Worm (Caenorhabditis elegans) whole organism, young adult: ENCODE results near the gene F17E5.2.

Experiments
- C06A6.2 ChIP-seq: fragments of 200-800 bp; sonication (Bioruptor generic); conservative IDR thresholded peaks from 2 replicates; pipeline ENCODE4 v1.3.6; 2022; ENCODE audit warnings: missing genetic modification characterization, missing compliant biosample characterization
- C17E4.6 ChIP-seq: fragments of 200-800 bp; sonication (Bioruptor generic); IDR thresholded peaks from 2 replicates; pipeline ENCODE4 v1.3.6; 2022; ENCODE audit warnings: missing genetic modification reagents, missing genetic modification characterization, missing compliant biosample characterization
- D2030.7 ChIP-seq: fragments of 200-800 bp; sonication (Bioruptor generic); IDR thresholded peaks from 2 replicates; pipeline ENCODE4 v1.3.6; 2022; ENCODE audit warnings: missing genetic modification reagents, missing genetic modification characterization, missing compliant biosample characterization
- F23B12.7 ChIP-seq: sonication (generic microtip); optimal IDR thresholded peaks from 2 replicates; lab custom pipeline; 2017; ENCODE audit warnings: missing genetic modification characterization, mild to moderate bottlenecking, missing compliant biosample characterization, antibody characterized with exemption, moderate library complexity; ENCODE audit not compliant: insufficient read depth
- F39B2.1 ChIP-seq: fragments of 200-800 bp; sonication (Bioruptor generic); IDR thresholded peaks from 2 replicates; pipeline ENCODE4 v1.3.6; 2022; ENCODE audit warnings: missing genetic modification reagents, missing genetic modification characterization, missing compliant biosample characterization
- F57A8.1 ChIP-seq: fragments of 200-800 bp; sonication (Bioruptor generic); optimal IDR thresholded peaks from 2 replicates; lab custom pipeline; 2018; ENCODE audit warnings: mild to moderate bottlenecking, missing genetic modification characterization, moderate library complexity, missing compliant biosample characterization
- F57C9.4 ChIP-seq: sonication (generic microtip); optimal IDR thresholded peaks from 2 replicates; lab custom pipeline; 2017; ENCODE audit warnings: mild to moderate bottlenecking, missing genetic modification characterization, missing compliant biosample characterization
- K11D2.4 ChIP-seq: fragments of 200-800 bp; sonication (Bioruptor generic); IDR thresholded peaks from 2 replicates; pipeline ENCODE4 v1.3.6; 2022; ENCODE audit warnings: missing genetic modification reagents, missing genetic modification characterization, missing compliant biosample characterization
- Y67H2A.10 ChIP-seq: fragments of 200-800 bp; sonication (Bioruptor generic); conservative IDR thresholded peaks from 2 replicates; pipeline ENCODE4 v1.3.6; 2022; ENCODE audit warnings: missing genetic modification reagents, missing genetic modification characterization, missing compliant biosample characterization
- Y79H2A.3 ChIP-seq: fragments of 200-800 bp; sonication (Bioruptor generic); conservative IDR thresholded peaks from 2 replicates; pipeline ENCODE4 v1.3.6; 2022; ENCODE audit warnings: missing genetic modification reagents, missing genetic modification characterization, missing compliant biosample characterization
- Y95B8A.8 ChIP-seq: fragments of 200-800 bp; sonication (Bioruptor generic); IDR thresholded peaks from 2 replicates; pipeline ENCODE4 v1.3.6; 2022; ENCODE audit warnings: missing genetic modification reagents, missing genetic modification characterization, missing compliant biosample characterization
- ZK185.1 ChIP-seq: sonication (generic microtip); optimal IDR thresholded peaks from 2 replicates; lab custom pipeline; 2016; ENCODE audit warnings: mild to moderate bottlenecking, missing genetic modification characterization, missing compliant biosample characterization; ENCODE audit not compliant: poor library complexity, severe bottlenecking
- aptf-2 ChIP-seq: fragments of 200-800 bp; sonication (Bioruptor generic); conservative IDR thresholded peaks from 2 replicates; pipeline ENCODE4 v1.3.6; 2022; ENCODE audit warnings: missing genetic modification reagents, missing genetic modification characterization, missing compliant biosample characterization
- attf-6 ChIP-seq: fragments of 200-800 bp; sonication (Bioruptor generic); IDR thresholded peaks from 2 replicates; pipeline ENCODE4 v1.3.6; 2022; ENCODE audit warnings: missing genetic modification reagents, missing genetic modification characterization, missing compliant biosample characterization
- bed-1 ChIP-seq: fragments of 200-800 bp; sonication (Bioruptor generic); IDR thresholded peaks from 2 replicates; pipeline ENCODE4 v1.3.6; 2022; ENCODE audit warnings: missing genetic modification reagents, missing genetic modification characterization, missing compliant biosample characterization
- ccch-3 ChIP-seq: fragments of 200-800 bp; sonication (Bioruptor generic); optimal IDR thresholded peaks from 2 replicates; lab custom pipeline; 2018; ENCODE audit warnings: mild to moderate bottlenecking, missing genetic modification characterization, missing compliant biosample characterization
- ceh-100 ChIP-seq: fragments of 200-800 bp; sonication (Bioruptor generic); IDR thresholded peaks from 2 replicates; pipeline ENCODE4 v1.3.6; 2022; ENCODE audit warnings: missing genetic modification reagents, missing genetic modification characterization, missing compliant biosample characterization
- ceh-79 ChIP-seq: sonication (generic microtip); optimal IDR thresholded peaks from 2 replicates; lab custom pipeline; 2017; ENCODE audit warnings: mild to moderate bottlenecking, missing genetic modification characterization, missing compliant biosample characterization
- die-1 ChIP-seq: sonication (generic microtip); optimal IDR thresholded peaks from 2 replicates; lab custom pipeline; 2016; ENCODE audit warnings: missing genotype, mild to moderate bottlenecking, missing genetic modification characterization, missing compliant biosample characterization
- dox-1 ChIP-seq: fragments of 200-800 bp; sonication (Bioruptor generic); IDR thresholded peaks from 2 replicates; pipeline ENCODE4 v1.3.6; 2022; ENCODE audit warnings: missing genetic modification reagents, missing genetic modification characterization, missing compliant biosample characterization
- egl-44 ChIP-seq: fragments of 200-800 bp; sonication (Bioruptor generic); IDR thresholded peaks from 2 replicates; pipeline ENCODE4 v1.3.6; 2022; ENCODE audit warnings: missing genetic modification reagents, missing genetic modification characterization, missing compliant biosample characterization
- egrh-3 ChIP-seq: fragments of 200-800 bp; sonication (Bioruptor generic); IDR thresholded peaks from 2 replicates; pipeline ENCODE4 v1.3.6; 2022; ENCODE audit warnings: missing genetic modification reagents, missing genetic modification characterization, missing compliant biosample characterization
- ets-4 ChIP-seq: fragments of 200-800 bp; sonication (Bioruptor generic); optimal IDR thresholded peaks from 2 replicates; lab custom pipeline; 2018; ENCODE audit warnings: mild to moderate bottlenecking, missing genetic modification characterization, missing compliant biosample characterization
- hrde-1 ChIP-seq: sonication (generic microtip); optimal IDR thresholded peaks from 2 replicates; lab custom pipeline; 2016; ENCODE audit warnings: missing genetic modification characterization, mild to moderate bottlenecking, missing compliant biosample characterization, moderate library complexity, missing genotype, missing genetic modification reagents, borderline replicate concordance
- lin-26 ChIP-seq: fragments of 200-800 bp; sonication (Bioruptor generic); IDR thresholded peaks from 2 replicates; pipeline ENCODE4 v1.3.6; 2022; ENCODE audit warnings: missing genetic modification reagents, missing genetic modification characterization, missing compliant biosample characterization
- lin-40 ChIP-seq: sonication (generic microtip); optimal IDR thresholded peaks from 2 replicates; lab custom pipeline; 2016; ENCODE audit warnings: missing genetic modification characterization, mild to moderate bottlenecking, missing compliant biosample characterization, missing genotype, missing genetic modification reagents
- mel-28 ChIP-seq: sonication (generic microtip); optimal IDR thresholded peaks from 2 replicates; lab custom pipeline; 2016; ENCODE audit warnings: borderline replicate concordance, mild to moderate bottlenecking, missing genetic modification characterization, missing compliant biosample characterization
- nhr-120 ChIP-seq: fragments of 200-800 bp; sonication (Bioruptor generic); IDR thresholded peaks from 2 replicates; pipeline ENCODE4 v1.3.6; 2022; ENCODE audit warnings: missing genetic modification characterization, missing compliant biosample characterization
- sea-2 ChIP-seq: fragments of 200-800 bp; sonication (Bioruptor generic); IDR thresholded peaks from 2 replicates; pipeline ENCODE4 v1.3.6; 2022; ENCODE audit warnings: missing genetic modification characterization, missing compliant biosample characterization
- somi-1 ChIP-seq: fragments of 200-800 bp; sonication (Bioruptor generic); optimal IDR thresholded peaks from 2 replicates; lab custom pipeline; 2018; ENCODE audit warnings: mild to moderate bottlenecking, missing genetic modification characterization, missing compliant biosample characterization
- unc-62 ChIP-seq: fragments of 150-350 bp; optimal IDR thresholded peaks from 2 replicates; lab custom pipeline; 2014; ENCODE audit warnings: missing biosample characterization, missing genetic modification reagents, missing genetic modification characterization
- zfh-2 ChIP-seq: fragments of 200-800 bp; sonication (Bioruptor generic); conservative IDR thresholded peaks from 2 replicates; pipeline ENCODE4 v1.3.6; 2022; ENCODE audit warnings: missing genetic modification reagents, missing genetic modification characterization, missing compliant biosample characterization
- ztf-26 ChIP-seq: sonication (generic microtip); optimal IDR thresholded peaks from 2 replicates; lab custom pipeline; 2017; ENCODE audit warnings: missing genetic modification characterization, missing compliant biosample characterization
- ztf-6 ChIP-seq: fragments of 200-800 bp; sonication (Bioruptor generic); IDR thresholded peaks from 2 replicates; pipeline ENCODE4 v1.3.6; 2022; ENCODE audit warnings: missing genetic modification reagents, missing genetic modification characterization, missing compliant biosample characterization

F17E5.2 gene

DNA sequence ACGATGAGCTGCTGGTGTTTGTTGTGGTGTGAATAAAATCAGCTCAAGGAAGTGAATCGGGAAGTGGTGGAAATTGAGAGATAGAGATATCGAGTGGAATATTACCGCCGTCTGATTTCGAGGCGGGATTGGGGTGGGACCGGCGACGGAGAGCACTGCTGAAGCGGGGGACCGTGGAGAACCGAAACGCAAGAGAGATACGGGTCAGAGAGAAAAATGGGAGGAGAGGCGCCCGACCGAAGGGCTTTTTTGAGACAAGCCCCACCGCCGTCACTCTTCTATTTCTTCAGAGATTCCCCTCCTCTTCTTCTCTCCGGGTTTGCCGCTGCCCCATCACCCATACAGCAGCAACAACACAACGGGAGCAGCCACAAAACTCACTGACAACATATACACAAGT lies 12.0 kb downstream of the F17E5.2 start:
- TF ChIP-seq zfh-2: peak; percentile 81
- peak; percentile 53; the same call in 1 of the 2 replicates for TF ChIP-seq egrh-3 (GFP tag; lab: Robert Waterston, UW)
- TF ChIP-seq F57A8.1 (GFP tag; lab: Kevin White, UChicago): no peak
- TF ChIP-seq, all 124 proteins: peak for 2

DNA sequence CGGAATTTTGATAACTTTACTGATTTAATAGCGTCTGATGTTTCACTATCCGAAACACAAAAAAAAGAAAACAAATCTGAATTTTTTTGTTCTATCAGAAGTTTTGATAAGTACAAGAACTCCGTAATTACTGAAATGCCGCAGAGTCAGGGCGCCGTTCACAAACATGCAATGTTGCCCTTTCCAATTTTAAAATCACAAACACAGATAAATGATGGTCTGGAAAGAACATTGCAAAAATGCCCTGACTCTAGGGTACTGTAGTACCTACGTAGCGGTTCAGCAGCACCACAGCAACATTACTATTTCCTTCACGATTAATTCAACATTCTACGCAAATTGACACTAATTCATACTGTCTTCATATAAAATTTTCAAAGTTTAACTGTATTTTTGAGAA lies 12.5 kb downstream of the F17E5.2 start:
- no peak for TF ChIP-seq C06A6.2 (GFP tag; lab: Robert Waterston, UW)
- TF ChIP-seq bed-1: no peak
- no peak for TF ChIP-seq mel-28 (tag; lab: Kevin White, UChicago)
- no peak for TF ChIP-seq F57C9.4 (tag; lab: Kevin White, UChicago)
- no peak for TF ChIP-seq ztf-6

DNA sequence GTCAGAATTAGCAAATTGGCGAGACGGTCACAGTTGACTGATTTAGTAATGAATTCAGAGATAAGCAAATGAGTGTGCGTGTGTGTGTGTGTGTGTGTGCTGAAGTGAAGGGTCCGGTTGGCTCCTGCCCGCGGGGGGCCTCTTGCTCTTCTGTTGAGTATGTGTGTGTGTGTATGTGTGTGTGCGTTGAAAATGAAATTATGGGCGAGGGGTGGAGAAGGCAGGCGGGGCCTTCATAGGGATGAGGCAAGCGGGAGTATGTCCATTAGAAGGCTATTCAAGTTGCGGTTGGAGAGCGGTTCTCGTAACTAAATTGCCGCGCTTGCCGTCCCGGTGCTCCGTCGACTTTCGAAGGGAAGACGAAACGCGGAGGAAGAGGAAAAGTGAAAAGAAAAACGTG lies 13.2 kb downstream of the F17E5.2 start:
- no peak for TF ChIP-seq unc-62 (GFP tag; lab: Kevin White, UChicago)
- TF ChIP-seq sea-2 (GFP tag; lab: Robert Waterston, UW): no peak
- no peak for TF ChIP-seq nhr-120 (GFP tag; lab: Robert Waterston, UW)
- TF ChIP-seq hrde-1: no peak
- peak; percentile 69 for TF ChIP-seq zfh-2
- no peak for TF ChIP-seq attf-6 (GFP tag; lab: Robert Waterston, UW)

DNA sequence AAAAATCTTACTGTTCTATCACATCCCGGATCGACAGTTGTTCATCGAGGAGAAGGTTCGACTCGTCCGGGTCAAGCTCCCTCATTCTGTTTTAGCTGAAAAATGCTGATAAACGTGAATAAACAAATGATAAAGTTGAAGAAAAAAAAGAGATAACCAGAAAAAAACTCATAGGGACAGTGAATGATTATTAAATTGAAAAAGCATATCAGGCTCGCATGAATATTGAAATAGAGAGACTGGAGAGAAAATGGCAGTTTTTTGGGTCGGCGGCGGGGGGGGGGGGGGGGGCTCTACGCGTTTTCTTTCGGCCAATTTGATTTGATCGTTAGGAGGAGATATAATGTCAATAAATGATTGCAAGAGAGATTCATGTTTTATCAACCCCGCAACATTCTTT lies 19.9 kb downstream of the F17E5.2 start, which contains the start of gene lin-2:
TSS of gene lin-2 (minus strand) at position 101 of the 400 bp plus-strand sequence.
- TF ChIP-seq Y95B8A.8: no peak
- no peak for TF ChIP-seq Y67H2A.10 (GFP tag; lab: Robert Waterston, UW)
- no peak for TF ChIP-seq F23B12.7 (tag; lab: Kevin White, UChicago)
- TF ChIP-seq ZK185.1 (tag; lab: Kevin White, UChicago): no peak
- TF ChIP-seq C17E4.6 (GFP tag; lab: Robert Waterston, UW): no peak

DNA sequence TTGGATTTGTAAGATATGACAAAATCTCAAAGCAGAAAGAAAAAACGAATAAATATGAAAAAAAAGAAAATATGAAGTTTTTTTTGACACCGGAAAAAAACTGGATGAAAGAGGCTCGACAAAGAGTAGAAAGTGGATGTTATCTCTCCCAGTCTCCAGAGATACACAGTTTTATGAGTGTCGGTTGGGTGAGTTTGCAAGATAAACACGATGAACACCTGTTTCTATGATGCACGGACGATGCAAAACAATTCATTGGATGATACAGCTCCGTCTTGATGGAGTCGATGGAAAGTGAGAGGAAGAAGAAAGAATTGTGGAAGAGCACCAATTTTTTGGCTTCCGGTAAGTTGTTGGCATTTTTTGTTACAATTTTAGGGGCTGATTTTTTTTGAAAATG lies 21.8 kb downstream of the F17E5.2 start:
- no peak for TF ChIP-seq D2030.7 (GFP tag; lab: Robert Waterston, UW)
- TF ChIP-seq, all 124 proteins: peak for 0

DNA sequence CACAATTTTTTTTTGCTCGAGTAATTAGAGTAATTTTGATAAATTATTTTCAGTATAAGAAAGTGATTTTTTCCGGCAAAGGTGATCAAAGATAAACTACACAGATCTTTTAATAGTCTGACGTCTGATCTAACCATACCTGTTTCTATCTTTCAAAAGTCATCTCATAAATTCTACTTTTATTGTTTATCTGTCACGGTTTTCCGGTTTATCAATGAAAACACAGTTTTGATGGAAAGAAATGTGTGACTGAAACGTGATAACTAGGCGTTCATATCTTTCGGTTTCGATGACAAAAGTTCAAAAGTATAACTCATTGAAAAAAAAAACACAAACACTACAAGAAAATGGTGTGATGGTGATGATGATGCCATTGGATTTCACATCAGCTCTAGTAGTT lies 28.5 kb downstream of the F17E5.2 start:
- TF ChIP-seq egl-44 (GFP tag; lab: Robert Waterston, UW): no peak
- no peak for TF ChIP-seq Y79H2A.3
- TF ChIP-seq aptf-2 (GFP tag; lab: Robert Waterston, UW): no peak
- TF ChIP-seq ceh-100: no peak
- TF ChIP-seq dox-1: no peak
- TF ChIP-seq egrh-3 (GFP tag; lab: Robert Waterston, UW): no peak
- TF ChIP-seq ccch-3: no peak
- TF ChIP-seq somi-1 (GFP tag; lab: Kevin White, UChicago): peak; percentile 30
- TF ChIP-seq ets-4 (GFP tag; lab: Kevin White, UChicago): no peak
- peak; percentile 47 for TF ChIP-seq lin-40

DNA sequence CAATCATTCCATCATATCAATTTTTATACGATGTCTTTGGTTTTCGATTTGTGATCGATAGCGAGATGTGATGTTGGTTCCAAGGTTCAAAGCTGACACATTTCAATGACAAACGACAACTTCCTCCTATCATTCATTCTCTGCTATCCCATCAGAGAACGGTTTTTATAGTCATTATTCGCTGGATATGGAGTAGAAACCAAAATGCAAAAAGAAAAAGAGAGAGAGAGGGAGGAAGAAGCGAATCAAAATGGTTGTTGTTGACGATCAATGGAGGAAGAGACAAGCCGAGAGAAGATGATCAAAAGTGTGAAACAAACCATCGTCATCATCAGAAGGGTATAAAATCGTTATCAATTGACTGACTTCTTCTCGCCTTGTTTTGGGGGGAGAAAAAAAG lies 31.4 kb downstream of the F17E5.2 start, which contains the start of gene T24D3.2:
TSS of gene T24D3.2 (plus strand) at position 304 of the 400 bp plus-strand sequence.
- no peak for TF ChIP-seq ceh-79 (tag; lab: Kevin White, UChicago)
- no peak for TF ChIP-seq F23B12.7 (tag; lab: Kevin White, UChicago)
- TF ChIP-seq K11D2.4 (GFP tag; lab: Robert Waterston, UW): 0 out of 2 replicates have a peak, but pooled peaks have one; percentile 40
- peak; percentile 79 for TF ChIP-seq lin-40
- TF ChIP-seq ztf-26 (tag; lab: Kevin White, UChicago): peak; percentile 63
- TF ChIP-seq somi-1 (GFP tag; lab: Kevin White, UChicago): peak; percentile 69
- TF ChIP-seq F39B2.1: no peak
- no peak for TF ChIP-seq lin-26 (GFP tag; lab: Robert Waterston, UW)
- TF ChIP-seq die-1: peak; percentile 42
- TF ChIP-seq, all 124 proteins: peak for 5
